Worm (Caenorhabditis elegans): ENCODE data around the gene F42A9.11.

F42A9.11 gene

DNA sequence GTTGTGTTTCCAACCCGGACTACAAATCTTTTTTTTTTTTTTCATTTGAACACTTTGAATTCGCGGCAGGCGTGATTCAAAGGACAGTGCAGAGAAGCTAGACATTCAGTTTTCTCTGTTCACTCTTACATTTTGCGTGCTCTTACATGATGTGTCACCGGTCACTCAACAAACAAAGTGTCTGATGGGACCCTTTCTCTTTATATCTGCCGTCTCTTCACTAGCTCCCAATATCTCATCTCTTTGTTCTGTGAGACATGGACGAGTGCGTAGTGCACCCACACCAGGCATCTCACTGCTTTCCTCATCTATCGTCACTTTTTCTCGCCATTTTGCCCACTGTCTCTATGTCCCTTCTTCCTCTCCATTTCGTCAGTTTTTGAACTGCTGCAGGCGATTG is 40.4 kb upstream of the F42A9.11 start (continued):
- TF ChIP-seq ceh-88 (GFP tag; IDR thresholded peaks at IDR 0.05), result no peak
- TF ChIP-seq elt-3 (tag; optimal IDR thresholded peaks at IDR 0.05), result no peak
- peak; percentile 89 for TF ChIP-seq lin-14 (GFP tag; optimal IDR thresholded peaks at IDR 0.05)
- TF ChIP-seq grh-1 (GFP tag; IDR thresholded peaks at IDR 0.05), result no peak
- TF ChIP-seq ceh-63 (GFP tag; optimal IDR thresholded peaks at IDR 0.05), result no peak
- no peak for TF ChIP-seq pax-3 (tag; optimal IDR thresholded peaks at IDR 0.05)
- TF ChIP-seq aly-2 (tag; optimal IDR thresholded peaks at IDR 0.05), result no peak
- TF ChIP-seq nhr-47 (tag; optimal IDR thresholded peaks at IDR 0.05), result peak; percentile 14
- TF ChIP-seq egl-27 (tag; optimal IDR thresholded peaks at IDR 0.05), result peak in 1 of 2 experiments; percentile 70
- peak; percentile 38 for TF ChIP-seq swsn-7 (tag; optimal IDR thresholded peaks at IDR 0.05)
- TF ChIP-seq nhr-19 (GFP tag; conservative IDR thresholded peaks at IDR 0.05), result peak; percentile 47
- no peak for TF ChIP-seq hpl-2 (GFP tag; optimal IDR thresholded peaks at IDR 0.05)
- peak; percentile 5 for TF ChIP-seq mep-1 (tag; optimal IDR thresholded peaks at IDR 0.05)
- peak; percentile 23 to 40 for TF ChIP-seq lin-35 (GFP tag; optimal IDR thresholded peaks at IDR 0.05)
- TF ChIP-seq rnt-1 (tag; optimal IDR thresholded peaks at IDR 0.05), result peak; percentile 86
- TF ChIP-seq fkh-8 (tag; optimal IDR thresholded peaks at IDR 0.05), result no peak
- TF ChIP-seq dpl-1 (GFP tag; optimal IDR thresholded peaks at IDR 0.05), result peak in 2 of 3 experiments; percentile 12 to 38
- TF ChIP-seq ceh-82 (tag; optimal IDR thresholded peaks at IDR 0.05), result peak in 2 of 3 experiments; percentile 42 to 50
- peak; percentile 24 for TF ChIP-seq jun-1 (tag; optimal IDR thresholded peaks at IDR 0.05)
- peak; percentile 72 for TF ChIP-seq nhr-71 (tag; optimal IDR thresholded peaks at IDR 0.05)
- TF ChIP-seq C34B4.2 (tag; optimal IDR thresholded peaks at IDR 0.05), result no peak
- peak; percentile 55 to 59 for TF ChIP-seq efl-1 (optimal IDR thresholded peaks at IDR 0.05)
- peak in 1 of 2 experiments; percentile 31 for TF ChIP-seq efl-1 (GFP tag; optimal IDR thresholded peaks at IDR 0.05 in 1 of 2)
- no peak for TF ChIP-seq elt-2 (tag; optimal IDR thresholded peaks at IDR 0.05)
- peak; percentile 38 for TF ChIP-seq xbp-1 (tag; optimal IDR thresholded peaks at IDR 0.05)
- TF ChIP-seq lin-39 (tag; optimal IDR thresholded peaks at IDR 0.05), result peak; percentile 49
- TF ChIP-seq zag-1 (tag; optimal IDR thresholded peaks at IDR 0.05), result no peak
- peak; percentile 55 for TF ChIP-seq lin-15B (tag; optimal IDR thresholded peaks at IDR 0.05)
- TF ChIP-seq irx-1 (tag; optimal IDR thresholded peaks at IDR 0.05), result peak; percentile 3
- peak; percentile 4 for TF ChIP-seq fos-1 (tag; optimal IDR thresholded peaks at IDR 0.05)
- no peak for TF ChIP-seq nhr-84 (tag; optimal IDR thresholded peaks at IDR 0.05)
- TF ChIP-seq unc-130 (tag; optimal IDR thresholded peaks at IDR 0.05), result no peak
- TF ChIP-seq alr-1 (tag; optimal IDR thresholded peaks at IDR 0.05; ENCODE audit: borderline replicate concordance), result no peak
- TF ChIP-seq ztf-4 (tag; optimal IDR thresholded peaks at IDR 0.05), result peak; percentile 28
- TF ChIP-seq tbx-2 (tag; optimal IDR thresholded peaks at IDR 0.05), result peak; percentile 41

ce11 chrIV:8587605-8588004 is 39.8 kb upstream of the F42A9.11 start:
- TF ChIP-seq aha-1 (tag; optimal IDR thresholded peaks at IDR 0.05) (no peak), sup-37 (GFP tag; optimal IDR thresholded peaks at IDR 0.05) (no peak), sox-4 (tag; optimal IDR thresholded peaks at IDR 0.05) (peak; percentile 73), nhr-20 (tag; optimal IDR thresholded peaks at IDR 0.05) (no peak), zip-4 (GFP tag; optimal IDR thresholded peaks at IDR 0.05) (no peak), grh-1 (GFP tag; IDR thresholded peaks at IDR 0.05) (no peak), ceh-88 (GFP tag; IDR thresholded peaks at IDR 0.05) (no peak), ceh-63 (GFP tag; optimal IDR thresholded peaks at IDR 0.05) (no peak), pax-3 (tag; optimal IDR thresholded peaks at IDR 0.05) (peak; percentile 83), isw-1 (GFP tag; IDR thresholded peaks at IDR 0.05) (no peak), nhr-47 (tag; optimal IDR thresholded peaks at IDR 0.05) (peak; percentile 19), pqm-1 (tag; optimal IDR thresholded peaks at IDR 0.05) (no peak), egl-13 (tag; optimal IDR thresholded peaks at IDR 0.05) (no peak), C16A3.4 (tag; optimal IDR thresholded peaks at IDR 0.05) (no peak), lsy-2 (tag; optimal IDR thresholded peaks at IDR 0.05) (peak in 1 of 2 experiments; percentile 7), ets-5 (GFP tag; IDR thresholded peaks at IDR 0.05) (no peak), vab-15 (tag; optimal IDR thresholded peaks at IDR 0.05) (no peak), C04F5.9 (tag; optimal IDR thresholded peaks at IDR 0.05) (no peak), ces-1 (GFP tag; optimal IDR thresholded peaks at IDR 0.05) (no peak), ztf-4 (tag; optimal IDR thresholded peaks at IDR 0.05) (peak; percentile 18), hlh-4 (tag; optimal IDR thresholded peaks at IDR 0.05) (no peak), tlp-1 (tag; optimal IDR thresholded peaks at IDR 0.05) (no peak), nhr-71 (tag; optimal IDR thresholded peaks at IDR 0.05) (peak; percentile 55), efl-3 (GFP tag; optimal IDR thresholded peaks at IDR 0.05) (no peak), egl-27 (tag; optimal IDR thresholded peaks at IDR 0.05) (no peak), tbx-2 (tag; optimal IDR thresholded peaks at IDR 0.05) (no peak), unc-130 (tag; optimal IDR thresholded peaks at IDR 0.05) (no peak), dsc-1 (tag; optimal IDR thresholded peaks at IDR 0.05) (peak; percentile 87)
